Fruit fly (Drosophila melanogaster): Measurements from ENCODE around the gene spg.

Gene spg

DNA sequence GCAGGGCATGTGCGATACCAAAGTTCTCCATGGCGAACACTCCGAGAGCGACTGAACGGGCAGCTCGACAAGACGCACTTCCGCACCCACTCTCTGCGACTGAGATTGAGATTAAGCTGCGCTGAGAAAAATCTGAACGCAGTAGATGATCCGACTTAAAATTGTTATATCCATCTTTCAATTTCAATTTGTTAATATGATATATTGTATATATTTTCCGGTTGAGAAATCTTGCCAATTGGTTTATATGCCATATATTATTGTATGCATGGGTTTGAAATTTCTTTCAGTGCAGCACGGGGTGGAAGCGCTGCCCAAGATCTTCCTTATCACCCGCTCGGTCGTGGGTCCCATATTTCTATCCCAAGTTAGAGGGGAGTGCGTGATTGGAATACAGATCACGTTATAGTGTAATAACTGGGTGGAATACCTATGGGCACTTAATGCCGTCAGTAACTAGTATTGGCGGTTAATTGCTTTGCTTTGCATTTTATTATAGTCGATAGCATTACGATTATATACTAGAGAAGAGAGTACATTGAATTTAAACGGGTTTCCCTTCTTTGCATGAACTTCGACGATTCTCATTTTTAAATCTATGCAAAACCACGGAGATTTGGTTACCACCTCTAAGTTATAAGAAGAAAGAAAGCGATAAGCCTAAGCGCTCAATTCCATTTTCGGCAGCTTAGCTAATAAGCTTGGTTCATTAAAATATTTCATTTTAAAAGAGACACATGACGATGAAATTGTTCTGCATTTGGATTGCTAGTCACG, 35.2 kb downstream of the spg start, which contains the start of the genes Nepl19 and Nepl20 (continued):
- TF ChIP-seq ss (GFP tag; optimal IDR thresholded peaks at IDR 0.05) (peak; percentile 74 to 85), Ets21C (GFP tag; optimal IDR thresholded peaks at IDR 0.05) (peak; percentile 67), CG10631 (GFP tag; optimal IDR thresholded peaks at IDR 0.05) (peak; percentile 86), CG4318 (GFP tag; optimal IDR thresholded peaks at IDR 0.05) (peak; percentile 73), CG3919 (GFP tag; optimal IDR thresholded peaks at IDR 0.05) (peak; percentile 90), CG6808 (GFP tag; optimal IDR thresholded peaks at IDR 0.05) (peak; percentile 85), Gug (GFP tag; IDR thresholded peaks at IDR 0.05) (peak; percentile 93), esn (GFP tag; optimal IDR thresholded peaks at IDR 0.05) (peak; percentile 91), pdm3 (GFP tag; optimal IDR thresholded peaks at IDR 0.05) (peak; percentile 92), salr (GFP tag; optimal IDR thresholded peaks at IDR 0.05) (peak; percentile 77 to 84), CG6792 (GFP tag; optimal IDR thresholded peaks at IDR 0.05) (peak; percentile 89), dsx (GFP tag; optimal IDR thresholded peaks at IDR 0.05; ENCODE audit: poor library complexity, severe bottlenecking) (peak; percentile 85), cyc (GFP tag; optimal IDR thresholded peaks at IDR 0.05) (peak; percentile 84), Eip75B (GFP tag; optimal IDR thresholded peaks at IDR 0.05) (peak; percentile 88), acj6 (GFP tag; optimal IDR thresholded peaks at IDR 0.05) (peak; percentile 91), svp (GFP tag) (peak; percentile 99), Eip78C (GFP tag) (peak; percentile 96), CG6276 (GFP tag; optimal IDR thresholded peaks at IDR 0.05) (peak; percentile 86), Hr4 (GFP tag; optimal IDR thresholded peaks at IDR 0.05) (peak; percentile 91), dac (GFP tag; optimal IDR thresholded peaks at IDR 0.05) (peak; percentile 65), Smox (GFP tag; optimal IDR thresholded peaks at IDR 0.05) (peak; percentile 85), achi (GFP tag; optimal IDR thresholded peaks at IDR 0.05) (peak; percentile 84), CG3032 (tag; optimal IDR thresholded peaks at IDR 0.05) (peak; percentile 86), net (GFP tag; optimal IDR thresholded peaks at IDR 0.05) (peak; percentile 89), fkh (GFP tag; optimal IDR thresholded peaks at IDR 0.05) (peak; percentile 29), CG7368 (GFP tag; optimal IDR thresholded peaks at IDR 0.05) (peak; percentile 86), spab (GFP tag; optimal IDR thresholded peaks at IDR 0.05) (peak; percentile 85), topi (GFP tag; optimal IDR thresholded peaks at IDR 0.05) (peak; percentile 90), vri (GFP tag; optimal IDR thresholded peaks at IDR 0.05) (peak; percentile 77), lz (GFP tag; optimal IDR thresholded peaks at IDR 0.05) (peak; percentile 86), CG8319 (GFP tag; optimal IDR thresholded peaks at IDR 0.05) (peak; percentile 76), Met (GFP tag; optimal IDR thresholded peaks at IDR 0.05) (peak; percentile 87), CG15336 (GFP tag; IDR thresholded peaks at IDR 0.05) (peak; percentile 87), Sox15 (GFP tag; optimal IDR thresholded peaks at IDR 0.05) (peak; percentile 76), CG1621 (tag; optimal IDR thresholded peaks at IDR 0.05) (peak; percentile 89)

DNA sequence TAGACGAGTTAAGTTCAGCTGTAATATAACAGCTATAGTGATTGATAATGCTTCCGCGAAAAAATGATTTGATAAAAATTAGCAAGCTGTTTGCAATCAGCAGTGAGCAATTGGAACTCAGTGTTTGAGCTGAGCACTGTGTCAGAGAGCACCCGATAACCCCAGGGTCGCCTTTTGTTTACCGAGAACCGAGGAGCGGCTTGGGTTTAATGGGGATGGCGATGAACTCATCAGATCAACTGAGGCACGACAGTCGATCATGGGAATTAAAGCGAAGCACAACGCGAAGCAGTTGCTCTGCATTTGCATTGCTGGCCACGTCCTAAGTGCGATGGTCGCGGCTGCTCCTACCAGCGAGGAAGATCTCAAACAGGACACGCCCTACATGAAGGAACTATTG, 38.4 kb downstream of the spg start, which contains the start of gene Nepl21:
Gene Nepl21, plus strand, starts transcription at position 260 of the 400 bp plus-strand sequence.
- TF ChIP-seq fd85E (GFP tag; optimal IDR thresholded peaks at IDR 0.05) (no peak), CG3032 (tag; optimal IDR thresholded peaks at IDR 0.05) (no peak), svp (GFP tag) (peak; percentile 100), CG8319 (GFP tag; optimal IDR thresholded peaks at IDR 0.05) (no peak), Sox14 (GFP tag; optimal IDR thresholded peaks at IDR 0.05) (no peak)

DNA sequence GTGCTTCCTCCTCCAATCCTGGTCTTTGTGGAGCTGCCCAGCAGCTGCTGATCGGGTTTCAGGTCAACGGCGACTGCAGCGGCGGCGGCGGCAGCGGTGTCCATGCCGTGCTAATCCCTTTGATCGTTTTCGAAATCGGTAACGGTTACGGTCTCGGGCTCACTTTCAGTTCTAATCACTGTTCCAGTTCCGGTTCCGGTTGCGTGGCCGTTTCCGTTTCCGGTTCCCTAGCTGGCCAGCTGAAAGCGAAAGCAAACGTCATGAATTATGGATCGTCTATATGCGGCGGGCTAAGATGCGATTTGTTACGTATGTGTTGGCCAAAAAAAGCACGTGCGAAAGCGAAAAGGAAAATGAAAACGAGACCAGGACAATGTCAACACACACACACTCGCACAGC, 41.7 kb downstream of the spg start:
- no peak for TF ChIP-seq CG3919 (GFP tag; optimal IDR thresholded peaks at IDR 0.05)
- TF ChIP-seq Sox14 (GFP tag; optimal IDR thresholded peaks at IDR 0.05): no peak
- TF ChIP-seq esn (GFP tag; optimal IDR thresholded peaks at IDR 0.05): no peak
- no peak for TF ChIP-seq cyc (GFP tag; optimal IDR thresholded peaks at IDR 0.05)
- TF ChIP-seq fkh (GFP tag; optimal IDR thresholded peaks at IDR 0.05): no peak
- no peak for TF ChIP-seq OdsH (GFP tag; optimal IDR thresholded peaks at IDR 0.05)
- TF ChIP-seq CG6276 (GFP tag; optimal IDR thresholded peaks at IDR 0.05): no peak
- no peak for TF ChIP-seq acj6 (GFP tag; optimal IDR thresholded peaks at IDR 0.05)
- TF ChIP-seq spab (GFP tag; optimal IDR thresholded peaks at IDR 0.05): no peak
- no peak for TF ChIP-seq CG10669 (GFP tag; optimal IDR thresholded peaks at IDR 0.05)
- TF ChIP-seq svp (GFP tag): no peak
- TF ChIP-seq CG15336 (GFP tag; IDR thresholded peaks at IDR 0.05): no peak
- TF ChIP-seq topi (GFP tag; optimal IDR thresholded peaks at IDR 0.05): no peak
- no peak for TF ChIP-seq Gug (GFP tag; IDR thresholded peaks at IDR 0.05)

All from whole organism, prepupa.